Fruit fly (Drosophila melanogaster) whole organism, embryonic: Measurements from ENCODE around the gene CG5188.

Experiments used
- Awh ChIP-seq: fragments of 200-800 bp; sonication (Bioruptor generic); IDR thresholded peaks from 2 replicates; pipeline ENCODE4, ENCODE4 v1.3.6; 2022; ENCODE audit warnings: missing biosample characterization, missing genetic modification characterization
- BtbVII ChIP-seq: fragments of 200-800 bp; sonication (Bioruptor generic); optimal IDR thresholded peaks from 3 replicates; lab custom pipeline; 2017; ENCODE audit warnings: missing biosample characterization, mild to moderate bottlenecking, missing genetic modification characterization
- CG10462 ChIP-seq: fragments of 200-800 bp; sonication (Bioruptor generic); optimal IDR thresholded peaks from 2 replicates; lab custom pipeline; 2016; ENCODE audit warnings: missing biosample characterization, missing genetic modification characterization
- CG10654 ChIP-seq: fragments of 200-800 bp; sonication (Bioruptor generic); optimal IDR thresholded peaks from 2 replicates; lab custom pipeline; 2016; ENCODE audit warnings: missing biosample characterization, missing genetic modification characterization
- CG11456 ChIP-seq: fragments of 200-800 bp; sonication (Bioruptor generic); IDR thresholded peaks from 3 replicates; pipeline ENCODE4 v1.3.6; 2022; ENCODE audit warnings: missing biosample characterization, missing genetic modification characterization
- CG12769 ChIP-seq: fragments of 200-800 bp; sonication (Bioruptor generic); optimal IDR thresholded peaks from 2 replicates; lab custom pipeline; 2019; ENCODE audit warnings: missing biosample characterization, mild to moderate bottlenecking, missing genetic modification characterization, moderate library complexity
- CG13424 ChIP-seq: fragments of 200-800 bp; sonication (Bioruptor generic); optimal IDR thresholded peaks from 2 replicates; lab custom pipeline; 2019; ENCODE audit warnings: missing biosample characterization, mild to moderate bottlenecking, missing genetic modification characterization, moderate library complexity
- CG14441 ChIP-seq: fragments of 200-800 bp; sonication (Bioruptor generic); IDR thresholded peaks from 2 replicates; pipeline ENCODE4 v1.3.6; 2022; ENCODE audit warnings: missing biosample characterization, missing genetic modification characterization
- CG17359 ChIP-seq: fragments of 200-800 bp; sonication (Bioruptor generic); optimal IDR thresholded peaks from 3 replicates; lab custom pipeline; 2018; ENCODE audit warnings: missing biosample characterization, mild to moderate bottlenecking, missing genetic modification characterization, moderate library complexity
- CG18262 ChIP-seq: fragments of 200-800 bp; optimal IDR thresholded peaks from 3 replicates; lab custom pipeline; 2019; ENCODE audit warnings: missing biosample characterization, mild to moderate bottlenecking, missing genetic modification characterization, moderate library complexity
- CG30431 ChIP-seq: fragments of 200-800 bp; sonication (Bioruptor generic); optimal IDR thresholded peaks from 2 replicates; lab custom pipeline; 2017; ENCODE audit warnings: missing biosample characterization, missing genetic modification characterization
- CG31388 ChIP-seq: fragments of 200-800 bp; sonication (Bioruptor generic); optimal IDR thresholded peaks from 2 replicates; lab custom pipeline; 2016; ENCODE audit warnings: missing biosample characterization, missing genetic modification characterization
- CG3163 ChIP-seq: fragments of 200-800 bp; sonication (Bioruptor generic); optimal IDR thresholded peaks from 3 replicates; lab custom pipeline; 2016; ENCODE audit warnings: missing biosample characterization, missing genetic modification characterization
- CG33213 ChIP-seq: fragments of 200-800 bp; sonication (Bioruptor generic); optimal IDR thresholded peaks from 3 replicates; lab custom pipeline; 2016; ENCODE audit warnings: missing biosample characterization, missing genetic modification characterization
- CG34224 ChIP-seq: fragments of 200-800 bp; sonication (Bioruptor generic); IDR thresholded peaks from 3 replicates; pipeline ENCODE4 v1.3.6; 2022; ENCODE audit warnings: missing biosample characterization, missing genetic modification characterization; ENCODE audit not compliant: partially characterized antibody
- CG4404 ChIP-seq: fragments of 200-800 bp; sonication (Bioruptor generic); IDR thresholded peaks from 2 replicates; pipeline ENCODE4 v1.3.6; 2022; ENCODE audit warnings: missing biosample characterization, missing genetic modification characterization
- CG4820 ChIP-seq: fragments of 200-800 bp; sonication (Bioruptor generic); optimal IDR thresholded peaks from 3 replicates; lab custom pipeline; 2016; ENCODE audit warnings: missing biosample characterization, missing genetic modification characterization
- CG5953 ChIP-seq: fragments of 200-800 bp; sonication (Bioruptor generic); IDR thresholded peaks from 2 replicates; pipeline ENCODE4 v1.3.6; 2022; ENCODE audit warnings: missing biosample characterization, missing genetic modification characterization
- CG6765 ChIP-seq: fragments of 200-800 bp; sonication (Bioruptor generic); optimal IDR thresholded peaks from 3 replicates; lab custom pipeline; 2017; ENCODE audit warnings: missing biosample characterization, mild to moderate bottlenecking, missing genetic modification characterization
- CG6791 ChIP-seq: fragments of 200-800 bp; sonication (Bioruptor generic); IDR thresholded peaks from 3 replicates; pipeline ENCODE4 v1.3.6; 2022; ENCODE audit warnings: missing biosample characterization, missing genetic modification characterization; ENCODE audit not compliant: partially characterized antibody
- CG7357 ChIP-seq: fragments of 200-800 bp; sonication (Bioruptor generic); IDR thresholded peaks from 3 replicates; pipeline ENCODE4 v1.3.6; 2022; ENCODE audit warnings: missing biosample characterization, missing genetic modification characterization
- CG8478 ChIP-seq: fragments of >200 bp; optimal IDR thresholded peaks from 2 replicates; lab custom pipeline; 2018
- CHES-1-like ChIP-seq: fragments of 200-800 bp; sonication (Bioruptor generic); optimal IDR thresholded peaks from 2 replicates; lab custom pipeline; 2016; ENCODE audit warnings: missing biosample characterization, missing genetic modification characterization
- Camta ChIP-seq: fragments of 200-800 bp; sonication (Bioruptor generic); optimal IDR thresholded peaks from 2 replicates; lab custom pipeline; 2016; ENCODE audit warnings: missing biosample characterization, missing genetic modification characterization
- CoRest ChIP-seq: fragments of 200-800 bp; sonication (Bioruptor generic); optimal IDR thresholded peaks from 3 replicates; lab custom pipeline; 2018; ENCODE audit warnings: missing biosample characterization, mild to moderate bottlenecking, missing genetic modification characterization, moderate library complexity
- Dfd ChIP-seq, 2 experiments: fragments of >200 bp; optimal IDR thresholded peaks; 2 replicates each; lab custom pipeline; 2017; ENCODE audit warnings: missing biosample characterization in 2 of 2, missing genetic modification characterization in 2 of 2
- Dip3 ChIP-seq: fragments of 200-800 bp; sonication (Bioruptor generic); optimal IDR thresholded peaks from 3 replicates; lab custom pipeline; 2016; ENCODE audit warnings: missing biosample characterization, missing genetic modification characterization
- Ets65A ChIP-seq: fragments of 200-800 bp; sonication (Bioruptor generic); peaks from one replicate; lab custom pipeline; 2016; ENCODE audit warnings: missing biosample characterization, missing genetic modification characterization
- GATAe ChIP-seq: fragments of 200-800 bp; sonication (Bioruptor generic); conservative IDR thresholded peaks from 2 replicates; pipeline ENCODE4 v1.3.6; 2022; ENCODE audit warnings: missing biosample characterization, missing genetic modification characterization
- Poxn ChIP-seq: fragments of 200-800 bp; sonication (Bioruptor generic); IDR thresholded peaks from 2 replicates; pipeline ENCODE4 v1.3.6; 2022; ENCODE audit warnings: missing biosample characterization, missing genetic modification characterization
- Sry-δ ChIP-seq: fragments of 200-800 bp; sonication (Bioruptor generic); optimal IDR thresholded peaks from 2 replicates; lab custom pipeline; 2016; ENCODE audit warnings: missing biosample characterization, missing genetic modification characterization
- ara ChIP-seq: fragments of 200-800 bp; sonication (Bioruptor generic); IDR thresholded peaks from 2 replicates; pipeline ENCODE4 v1.3.6; 2022; ENCODE audit warnings: missing biosample characterization, missing genetic modification characterization
- ash1 ChIP-seq: fragments of 200-800 bp; sonication (Bioruptor generic); optimal IDR thresholded peaks from 2 replicates; lab custom pipeline; 2018; ENCODE audit warnings: missing biosample characterization, mild to moderate bottlenecking, missing genetic modification characterization
- az2 ChIP-seq: fragments of 200-800 bp; sonication (Bioruptor generic); optimal IDR thresholded peaks from 3 replicates; lab custom pipeline; 2016; ENCODE audit warnings: missing biosample characterization, missing genetic modification characterization
- chn ChIP-seq: fragments of 200-800 bp; sonication (Bioruptor generic); optimal IDR thresholded peaks from 2 replicates; lab custom pipeline; 2016; ENCODE audit warnings: missing biosample characterization, missing genetic modification characterization
- croc ChIP-seq: fragments of 200-800 bp; sonication (Bioruptor generic); conservative IDR thresholded peaks from 3 replicates; pipeline ENCODE4 v1.3.6; 2022; ENCODE audit warnings: missing biosample characterization, missing genetic modification characterization
- fd102C ChIP-seq: fragments of 200-800 bp; sonication (Bioruptor generic); optimal IDR thresholded peaks from 2 replicates; lab custom pipeline; 2018; ENCODE audit warnings: missing biosample characterization, mild to moderate bottlenecking, missing genetic modification characterization, moderate library complexity
- lbe ChIP-seq: fragments of 200-800 bp; sonication (Bioruptor generic); optimal IDR thresholded peaks from 2 replicates; lab custom pipeline; 2016; ENCODE audit warnings: missing biosample characterization, mild to moderate bottlenecking, missing genetic modification characterization
- lmd ChIP-seq: fragments of 200-800 bp; sonication (Bioruptor generic); IDR thresholded peaks from 2 replicates; pipeline ENCODE4 v1.3.6; 2022; ENCODE audit warnings: missing biosample characterization, missing genetic modification characterization
- pfk ChIP-seq: fragments of 200-800 bp; sonication (Bioruptor generic); optimal IDR thresholded peaks from 2 replicates; lab custom pipeline; 2018; ENCODE audit warnings: missing biosample characterization, mild to moderate bottlenecking, missing genetic modification characterization, moderate library complexity
- pita ChIP-seq: fragments of 200-800 bp; sonication (Bioruptor generic); optimal IDR thresholded peaks from 2 replicates; lab custom pipeline; 2017; ENCODE audit warnings: missing biosample characterization, mild to moderate bottlenecking, missing genetic modification characterization
- pros ChIP-seq: fragments of 200-800 bp; sonication (Bioruptor generic); optimal IDR thresholded peaks from 3 replicates; lab custom pipeline; 2019; ENCODE audit warnings: missing biosample characterization, mild to moderate bottlenecking, missing genetic modification characterization, moderate library complexity
- psq ChIP-seq: fragments of 200-800 bp; sonication (Bioruptor generic); optimal IDR thresholded peaks from 2 replicates; lab custom pipeline; 2017; ENCODE audit warnings: missing biosample characterization, missing genetic modification characterization
- salm ChIP-seq: fragments of 200-800 bp; sonication (Bioruptor generic); optimal IDR thresholded peaks from 2 replicates; lab custom pipeline; 2018; ENCODE audit warnings: missing biosample characterization, mild to moderate bottlenecking, missing genetic modification characterization
- sc ChIP-seq, 3 experiments: fragments of >200 bp in 2 of 3; fragments of 200-800 bp in 1 of 3; sonication (Bioruptor generic) in 1 of 3; optimal IDR thresholded peaks; 2 replicates in 2 of 3; 3 replicates in 1 of 3; lab custom pipeline; 2017; ENCODE audit warnings: mild to moderate bottlenecking in 1 of 3, missing biosample characterization in 1 of 3, missing genetic modification characterization in 1 of 3, missing genetic modification reagents in 1 of 3
- seq ChIP-seq: fragments of 200-800 bp; sonication (Bioruptor generic); IDR thresholded peaks from 2 replicates; pipeline ENCODE4 v1.3.6; 2022; ENCODE audit warnings: missing biosample characterization, missing genetic modification characterization
- slbo ChIP-seq: fragments of 200-800 bp; sonication (Bioruptor generic); IDR thresholded peaks from 2 replicates; pipeline ENCODE4 v1.3.6; 2022; ENCODE audit warnings: missing biosample characterization, missing genetic modification characterization
- stwl ChIP-seq: fragments of 200-800 bp; sonication (Bioruptor generic); optimal IDR thresholded peaks from 3 replicates; lab custom pipeline; 2018; ENCODE audit warnings: missing biosample characterization, mild to moderate bottlenecking, missing genetic modification characterization, moderate library complexity
- sug ChIP-seq: fragments of 200-800 bp; optimal IDR thresholded peaks from 2 replicates; lab custom pipeline; 2019; ENCODE audit warnings: missing biosample characterization, mild to moderate bottlenecking, missing genetic modification characterization, moderate library complexity

CG5188 gene

dm6 chr2L:10413251-10414127, 15.1 kb upstream of the CG5188 start, which contains the start of the genes CG5355 and Klp31E (continued):
- peak; percentile 26 for TF ChIP-seq CG30431 (GFP tag; lab: Kevin White, UChicago)
- TF ChIP-seq Sry-δ (GFP tag; lab: Kevin White, UChicago), result peak; percentile 69
- TF ChIP-seq CG5953, result no peak
- no peak for TF ChIP-seq GATAe (GFP tag; lab: Robert Waterston, UW)
- TF ChIP-seq pros, result no peak
- no peak for TF ChIP-seq Dfd (GFP tag; optimal IDR thresholded peaks at IDR 0.05; lab: Kevin White, UChicago)
- peak; percentile 38 for TF ChIP-seq croc (GFP tag; lab: Robert Waterston, UW)
- TF ChIP-seq CoRest, result peak; percentile 89
- TF ChIP-seq stwl, result peak; percentile 3
- TF ChIP-seq CG33213, result peak; percentile 52
- peak; percentile 72 for TF ChIP-seq ara (GFP tag; lab: Robert Waterston, UW)
- no peak for TF ChIP-seq psq
- no peak for TF ChIP-seq Camta (GFP tag; lab: Kevin White, UChicago)
- TF ChIP-seq seq (GFP tag; lab: Robert Waterston, UW), result 0 out of 2 replicates have a peak, but pooled peaks have one; percentile 8
- TF ChIP-seq lmd, result peak; percentile 52
- TF ChIP-seq CG10654 (GFP tag; lab: Kevin White, UChicago), result peak; percentile 61
- no peak for TF ChIP-seq fd102C (GFP tag; lab: Kevin White, UChicago)
- TF ChIP-seq CG4820 (GFP tag; lab: Kevin White, UChicago), result peak; percentile 43
- TF ChIP-seq CG11456 (GFP tag; lab: Robert Waterston, UW), result 0 out of 3 replicates have a peak, but pooled peaks have one; percentile 42
- TF ChIP-seq CG12769, result peak; percentile 46
- no peak for TF ChIP-seq ash1
- no peak for TF ChIP-seq Awh
- peak; percentile 71 for TF ChIP-seq CG34224
- peak; percentile 31 for TF ChIP-seq CG3163 (GFP tag; lab: Kevin White, UChicago)
- peak; percentile 29 for TF ChIP-seq CHES-1-like
- peak; percentile 46 for TF ChIP-seq Dip3
- TF ChIP-seq pita (GFP tag; lab: Kevin White, UChicago), result no peak
- TF ChIP-seq CG14441 (GFP tag; lab: Robert Waterston, UW), result no peak
- peak; percentile 41 for TF ChIP-seq chn (GFP tag; lab: Kevin White, UChicago)
- peak; percentile 24 for TF ChIP-seq CG10462 (GFP tag; lab: Kevin White, UChicago)
- TF ChIP-seq CG7357 (GFP tag; lab: Robert Waterston, UW), result peak; percentile 49; the same call in 1 of the 3 replicates
- peak; percentile 86 for TF ChIP-seq CG18262 (tag; lab: Kevin White, UChicago)
- TF ChIP-seq CG8478 (lab: Kevin White, UChicago), result no peak
- TF ChIP-seq slbo (GFP tag; lab: Robert Waterston, UW), result peak; percentile 81
- TF ChIP-seq sc (optimal IDR thresholded peaks at IDR 0.05; lab: Kevin White, UChicago), result no peak
- TF ChIP-seq sc (GFP tag; optimal IDR thresholded peaks at IDR 0.05; lab: Kevin White, UChicago), result peak; percentile 67
- TF ChIP-seq CG17359 (tag; lab: Kevin White, UChicago), result peak; percentile 56
- TF ChIP-seq CG6765 (GFP tag; lab: Kevin White, UChicago), result peak; percentile 7
- TF ChIP-seq CG4404 (GFP tag; lab: Robert Waterston, UW), result no peak; the same call in 1 of the 2 replicates
- peak; percentile 72 for TF ChIP-seq Ets65A (GFP tag; lab: Kevin White, UChicago)
- TF ChIP-seq CG6791 (GFP tag; lab: Robert Waterston, UW), result peak; percentile 57; the same call in 1 of the 3 replicates
- TF ChIP-seq salm (tag; lab: Kevin White, UChicago), result peak; percentile 37
- TF ChIP-seq sug, result peak; percentile 73
- peak; percentile 56 for TF ChIP-seq BtbVII (GFP tag; lab: Kevin White, UChicago)
- TF ChIP-seq lbe (GFP tag; lab: Kevin White, UChicago), result no peak
- TF ChIP-seq CG31388 (GFP tag; lab: Kevin White, UChicago), result peak; percentile 28
- peak; percentile 41 for TF ChIP-seq pfk
- TF ChIP-seq CG13424 (tag; lab: Kevin White, UChicago), result peak; percentile 81
- peak; percentile 69 for TF ChIP-seq az2 (GFP tag; lab: Kevin White, UChicago)
- no peak for TF ChIP-seq Poxn (GFP tag; lab: Robert Waterston, UW)
